Worm (Caenorhabditis elegans): ENCODE measurements around the gene srh-170.

Gene srh-170

DNA sequence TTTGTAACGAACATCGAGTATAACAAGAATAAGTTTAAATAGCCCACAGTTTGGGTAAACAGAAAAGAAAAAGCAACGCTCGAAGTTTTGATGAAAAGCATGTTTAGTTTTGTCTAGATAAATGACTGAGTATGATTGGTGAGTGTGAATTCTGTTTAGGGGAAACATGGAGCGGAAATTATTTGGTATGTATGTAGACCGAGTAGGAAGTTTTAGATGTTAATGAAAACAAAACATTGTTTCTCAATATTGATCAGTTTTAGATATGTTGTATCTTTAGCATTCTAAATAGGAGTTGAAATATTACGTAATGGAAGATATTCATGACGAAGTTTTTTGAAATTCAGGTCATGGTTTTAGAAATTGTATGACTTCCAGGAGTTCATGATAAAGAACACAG is 24.0 kb upstream of the srh-170 start, which contains the start of gene srbc-63:
Gene srbc-63 (minus strand): TSS at position 101 of the 400 bp plus-strand sequence.
- TF ChIP-seq ceh-63 (GFP tag; optimal IDR thresholded peaks at IDR 0.05), result no peak
- no peak for TF ChIP-seq ceh-88 (GFP tag; IDR thresholded peaks at IDR 0.05)
- no peak for TF ChIP-seq hpl-2 (GFP tag; optimal IDR thresholded peaks at IDR 0.05)
- no peak for TF ChIP-seq lin-14 (GFP tag; optimal IDR thresholded peaks at IDR 0.05)
- no peak for TF ChIP-seq nhr-20 (tag; optimal IDR thresholded peaks at IDR 0.05)
- no peak for TF ChIP-seq C16A3.4 (tag; optimal IDR thresholded peaks at IDR 0.05)
- no peak for TF ChIP-seq xbp-1 (tag; optimal IDR thresholded peaks at IDR 0.05)
- no peak for TF ChIP-seq egl-27 (tag; optimal IDR thresholded peaks at IDR 0.05)

DNA sequence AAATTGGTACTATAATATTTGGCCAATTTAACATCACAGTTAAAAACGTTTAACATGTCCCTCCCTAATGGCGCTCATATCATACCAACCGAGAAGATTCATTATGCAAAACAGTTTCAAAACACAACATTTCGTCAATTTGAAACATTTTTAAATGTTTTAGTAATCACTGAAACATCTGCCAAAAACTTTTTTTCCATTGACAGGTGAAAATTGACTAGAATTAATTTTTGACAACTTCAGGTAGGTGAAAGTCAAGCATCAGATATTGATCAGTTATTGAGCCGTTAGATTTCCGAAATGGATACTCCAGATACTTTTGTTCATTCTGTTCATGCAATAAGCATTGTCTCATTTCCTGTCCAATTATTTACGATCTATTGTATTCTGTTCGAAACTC is 18.3 kb upstream of the srh-170 start, which contains the start of gene srh-257:
Gene srh-257 (plus strand): TSS at position 301 of the 400 bp plus-strand sequence.
- no peak for TF ChIP-seq nhr-84 (tag; optimal IDR thresholded peaks at IDR 0.05)
- TF ChIP-seq lin-15B (tag; optimal IDR thresholded peaks at IDR 0.05), result no peak
- no peak for TF ChIP-seq ets-5 (GFP tag; IDR thresholded peaks at IDR 0.05)
- TF ChIP-seq nhr-71 (tag; optimal IDR thresholded peaks at IDR 0.05), result no peak
- TF ChIP-seq dsc-1 (tag; optimal IDR thresholded peaks at IDR 0.05), result no peak
- TF ChIP-seq mep-1 (tag; optimal IDR thresholded peaks at IDR 0.05), result no peak
- no peak for TF ChIP-seq nhr-28 (tag; optimal IDR thresholded peaks at IDR 0.05)
- TF ChIP-seq isw-1 (GFP tag; IDR thresholded peaks at IDR 0.05), result no peak
- TF ChIP-seq sox-4 (tag; optimal IDR thresholded peaks at IDR 0.05), result no peak

DNA sequence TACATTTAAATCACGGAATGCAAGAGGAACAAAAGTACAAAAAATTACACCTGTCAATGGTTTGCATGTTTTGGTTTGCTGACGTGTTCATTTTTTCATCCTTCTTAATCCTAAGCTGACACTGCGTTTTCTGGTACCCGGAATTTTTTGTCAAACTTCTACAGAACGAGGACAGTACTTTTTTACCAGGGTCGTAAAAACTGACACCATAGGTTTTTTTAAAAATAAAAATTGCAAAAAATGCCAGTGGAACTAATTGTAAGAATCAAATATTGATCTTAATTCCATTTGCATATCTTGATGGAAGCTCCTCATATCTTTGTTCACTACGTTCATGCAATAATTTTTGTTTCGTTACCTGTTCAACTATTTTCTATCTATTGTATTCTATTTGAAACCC is 16.2 kb upstream of the srh-170 start, which contains the start of gene srh-258:
Gene srh-258 (plus strand): TSS at position 301 of the 400 bp plus-strand sequence.
- TF ChIP-seq blmp-1 (tag; optimal IDR thresholded peaks at IDR 0.05), result no peak
- no peak for TF ChIP-seq rnt-1 (tag; optimal IDR thresholded peaks at IDR 0.05)
- TF ChIP-seq ets-5 (GFP tag; IDR thresholded peaks at IDR 0.05), result no peak
- no peak for TF ChIP-seq snu-23 (GFP tag; optimal IDR thresholded peaks at IDR 0.05)
- no peak for TF ChIP-seq pax-3 (tag; optimal IDR thresholded peaks at IDR 0.05)
- TF ChIP-seq ceh-90 (tag; optimal IDR thresholded peaks at IDR 0.05), result no peak
- no peak for TF ChIP-seq grh-1 (GFP tag; IDR thresholded peaks at IDR 0.05)
- no peak for TF ChIP-seq skn-1 (tag; optimal IDR thresholded peaks at IDR 0.05)
- TF ChIP-seq irx-1 (tag; optimal IDR thresholded peaks at IDR 0.05), result no peak
- TF ChIP-seq vab-15 (tag; optimal IDR thresholded peaks at IDR 0.05), result no peak
- TF ChIP-seq unc-30 (tag; optimal IDR thresholded peaks at IDR 0.05), result no peak
- no peak for TF ChIP-seq fkh-8 (tag; optimal IDR thresholded peaks at IDR 0.05)
- no peak for TF ChIP-seq hlh-17 (GFP tag; optimal IDR thresholded peaks at IDR 0.05; ENCODE audit: borderline replicate concordance)
- TF ChIP-seq sup-37 (GFP tag; optimal IDR thresholded peaks at IDR 0.05), result no peak
- no peak for TF ChIP-seq nhr-76 (tag; optimal IDR thresholded peaks at IDR 0.05)
- TF ChIP-seq unc-86 (tag; optimal IDR thresholded peaks at IDR 0.05), result no peak
- no peak for TF ChIP-seq lir-3 (tag; optimal IDR thresholded peaks at IDR 0.05; ENCODE audit: poor library complexity)
- no peak for TF ChIP-seq nhr-90 (tag; optimal IDR thresholded peaks at IDR 0.05; ENCODE audit: poor library complexity)
- no peak for TF ChIP-seq zag-1 (tag; optimal IDR thresholded peaks at IDR 0.05)
- TF ChIP-seq lin-39 (tag; optimal IDR thresholded peaks at IDR 0.05), result no peak

DNA sequence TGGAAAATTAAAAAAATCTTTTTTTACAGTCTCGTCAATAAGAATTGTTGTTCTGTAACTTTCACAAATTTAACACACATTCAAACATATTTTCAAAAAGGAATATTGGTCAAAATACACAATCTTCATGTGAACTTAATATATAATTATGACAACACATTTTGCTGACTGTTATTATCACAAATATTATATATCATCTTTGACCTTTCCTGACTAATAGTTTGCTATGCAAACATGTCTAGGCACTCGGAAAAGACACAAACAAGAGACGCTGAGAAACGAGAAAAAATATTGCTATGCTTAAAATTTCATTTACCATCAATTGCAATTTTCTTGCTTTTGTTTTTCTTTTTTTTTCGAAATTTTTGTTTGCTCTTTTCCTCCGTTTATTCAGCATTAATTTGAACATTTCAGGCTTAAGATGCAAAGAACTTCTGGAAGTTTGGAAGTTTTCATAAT is 13.2 kb upstream of the srh-170 start, which contains the start of gene fbxa-135:
Gene fbxa-135 (plus strand): TSS at position 409 of the 459 bp plus-strand sequence.
- TF ChIP-seq elt-2 (tag; optimal IDR thresholded peaks at IDR 0.05) (peak; percentile 3), tbx-2 (tag; optimal IDR thresholded peaks at IDR 0.05) (no peak)

Measured in whole organism, L1 larva.